Worm (Caenorhabditis elegans) whole organism, early embryonic: ENCODE data around the gene Y39C12A.9.

ENCODE experiments used
- B0310.2 ChIP-seq: sonication (generic microtip); optimal IDR thresholded peaks from 2 replicates; lab custom pipeline; 2016; ENCODE audit warnings: mild to moderate bottlenecking, missing genetic modification characterization, missing compliant biosample characterization
- F13C5.2 ChIP-seq: sonication (generic microtip); optimal IDR thresholded peaks from 2 replicates; lab custom pipeline; 2017; ENCODE audit warnings: mild to moderate bottlenecking, missing genetic modification characterization, inconsistent platforms, missing compliant biosample characterization
- ama-1 ChIP-seq: fragments of 150-350 bp; optimal IDR thresholded peaks from 2 replicates; lab custom pipeline; 2014
- ets-7 ChIP-seq: sonication (generic microtip); optimal IDR thresholded peaks from 2 replicates; lab custom pipeline; 2016; ENCODE audit warnings: missing genotype, missing genetic modification characterization, missing compliant biosample characterization
- flt-1 ChIP-seq: fragments of 200-800 bp; sonication (Bioruptor generic); IDR thresholded peaks from 2 replicates; pipeline ENCODE4 v1.3.6; 2022; ENCODE audit warnings: missing genetic modification characterization, missing compliant biosample characterization
- hmbx-1 ChIP-seq: sonication (generic microtip); optimal IDR thresholded peaks from 2 replicates; lab custom pipeline; 2016; ENCODE audit warnings: mild to moderate bottlenecking, missing genetic modification characterization, missing compliant biosample characterization
- hnd-1 ChIP-seq: sonication (generic microtip); optimal IDR thresholded peaks from 2 replicates; lab custom pipeline; 2016; ENCODE audit warnings: missing genetic modification characterization, missing compliant biosample characterization
- pes-1 ChIP-seq: fragments of 200-800 bp; sonication (Bioruptor generic); IDR thresholded peaks from 2 replicates; pipeline ENCODE4 v1.3.6; 2022; ENCODE audit warnings: missing genetic modification reagents, missing genetic modification characterization, missing compliant biosample characterization
- scrt-1 ChIP-seq: fragments of 200-800 bp; sonication (Bioruptor generic); IDR thresholded peaks from 2 replicates; pipeline ENCODE4 v1.3.6; 2022; ENCODE audit warnings: missing genetic modification characterization, missing compliant biosample characterization
- sea-1 ChIP-seq: fragments of 200-800 bp; sonication (Bioruptor generic); conservative IDR thresholded peaks from 2 replicates; pipeline ENCODE4 v1.3.6; 2022; ENCODE audit warnings: missing genetic modification characterization, missing compliant biosample characterization
- tbx-11 ChIP-seq: fragments of 200-800 bp; sonication (Bioruptor generic); IDR thresholded peaks from 2 replicates; pipeline ENCODE4 v1.3.6; 2022; ENCODE audit warnings: missing genetic modification characterization, missing compliant biosample characterization
- tbx-37 ChIP-seq: fragments of 200-800 bp; sonication (Bioruptor generic); conservative IDR thresholded peaks from 2 replicates; pipeline ENCODE4 v1.3.6; 2022; ENCODE audit warnings: missing genetic modification reagents, missing genetic modification characterization, missing compliant biosample characterization
- tra-4 ChIP-seq: sonication (generic microtip); optimal IDR thresholded peaks from 2 replicates; lab custom pipeline; 2017; ENCODE audit warnings: missing genetic modification characterization, missing compliant biosample characterization

ce11 chrIV:12218253-12218652 is 40.8 kb downstream of the Y39C12A.9 start:
- no peak for TF ChIP-seq tbx-11
- no peak for TF ChIP-seq flt-1 (GFP tag; lab: Robert Waterston, UW)
- no peak for TF ChIP-seq hnd-1 (tag; lab: Kevin White, UChicago)
- no peak for TF ChIP-seq ama-1 (lab: Kevin White, UChicago)
- no peak for TF ChIP-seq tra-4 (tag; lab: Kevin White, UChicago)
- no peak for TF ChIP-seq B0310.2
- no peak for TF ChIP-seq sea-1
- no peak for TF ChIP-seq F13C5.2
- TF ChIP-seq tbx-37 (GFP tag; lab: Robert Waterston, UW), result no peak
- no peak for TF ChIP-seq ets-7 (tag; lab: Kevin White, UChicago)
- TF ChIP-seq pes-1 (GFP tag; lab: Robert Waterston, UW), result no peak
- TF ChIP-seq hmbx-1 (tag; lab: Kevin White, UChicago), result no peak
- no peak for TF ChIP-seq scrt-1
